Fruit fly (Drosophila melanogaster): Measurements from ENCODE around the gene CG32262.
A peak's percentile ranks its signal among the peaks of the same experiment; 100 is the strongest.

Gene CG32262

DNA sequence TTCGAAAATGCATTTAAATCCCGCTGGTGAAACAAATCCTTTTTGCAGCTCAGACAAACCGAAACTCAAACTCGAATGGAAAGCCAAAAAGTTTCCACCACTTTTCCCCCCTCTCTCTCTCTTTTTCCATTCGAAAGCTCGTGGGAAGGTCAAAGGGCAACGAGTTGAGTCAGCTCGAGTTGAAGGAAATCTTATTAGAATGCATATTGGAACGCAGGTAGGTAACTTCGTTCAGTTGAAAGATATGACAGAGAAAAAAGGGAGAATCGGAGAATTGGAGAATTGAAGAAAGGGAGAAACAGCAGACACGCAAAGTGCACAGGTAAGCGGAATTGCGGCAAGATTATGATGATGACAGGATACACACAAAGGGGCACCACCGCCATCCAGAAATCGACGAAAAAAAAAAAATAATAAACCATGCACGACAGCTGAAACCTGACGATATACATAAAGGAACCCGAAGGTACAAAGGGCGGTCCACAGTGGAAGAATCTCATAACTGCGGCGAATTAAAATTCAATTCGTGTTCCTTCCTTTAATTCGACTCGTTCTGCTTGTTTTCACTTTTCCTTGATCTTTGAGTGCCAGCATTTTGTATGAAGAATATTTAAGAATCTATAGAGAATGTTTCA is 27.3 kb downstream of the CG32262 start (continued):
- TF ChIP-seq so (GFP tag; IDR thresholded peaks at IDR 0.05) (no peak), Lim3 (GFP tag; IDR thresholded peaks at IDR 0.05) (no peak), Chrac-16 (GFP tag; optimal IDR thresholded peaks at IDR 0.05) (no peak), ab (GFP tag; optimal IDR thresholded peaks at IDR 0.05) (no peak), CG3838 (GFP tag; optimal IDR thresholded peaks at IDR 0.05) (no peak), Atf-2 (GFP tag; optimal IDR thresholded peaks at IDR 0.05) (no peak)

dm6 chr3L:3778463-3778862 is 31.5 kb downstream of the CG32262 start:
- no peak for TF ChIP-seq cwo (GFP tag; optimal IDR thresholded peaks at IDR 0.05)
- no peak for TF ChIP-seq CG3163 (GFP tag; optimal IDR thresholded peaks at IDR 0.05)
- no peak for TF ChIP-seq BEAF-32 (GFP tag; optimal IDR thresholded peaks at IDR 0.05)
- TF ChIP-seq CG10654 (GFP tag; optimal IDR thresholded peaks at IDR 0.05): no peak
- TF ChIP-seq Drgx (GFP tag; IDR thresholded peaks at IDR 0.05): peak; percentile 26; the same call in 1 of the 2 replicates
- peak; percentile 36 for TF ChIP-seq CG11504 (tag; optimal IDR thresholded peaks at IDR 0.05)
- peak; percentile 9 for TF ChIP-seq lab (GFP tag; optimal IDR thresholded peaks at IDR 0.05)
- TF ChIP-seq sens (GFP tag): peak; percentile 24
- peak; percentile 45 for TF ChIP-seq lbe (GFP tag; optimal IDR thresholded peaks at IDR 0.05)

DNA sequence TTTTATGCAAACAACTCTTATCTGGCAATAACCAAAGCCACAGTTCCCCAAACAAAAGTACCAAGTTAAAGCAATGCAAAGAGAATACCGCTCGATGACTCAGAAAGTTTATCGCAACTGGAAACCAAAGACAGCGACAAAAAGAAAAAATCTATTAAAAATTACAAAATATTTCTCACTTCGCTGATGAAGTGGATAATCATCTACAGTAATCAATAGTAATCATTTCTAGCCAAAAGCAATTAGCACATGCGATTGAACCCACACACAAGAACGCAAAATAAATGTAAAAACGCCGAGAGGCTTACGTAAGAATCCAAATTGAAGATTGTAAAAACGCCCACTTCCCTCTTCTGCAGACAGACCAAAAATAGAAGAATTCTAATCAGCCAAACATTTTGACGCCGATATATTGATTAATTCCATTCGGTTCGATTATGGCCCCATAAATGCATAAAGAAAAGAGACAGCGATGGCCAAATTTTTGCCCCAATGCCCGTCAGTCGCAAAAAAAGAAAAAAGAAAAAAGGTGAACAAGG is 33.4 kb downstream of the CG32262 start:
- TF ChIP-seq exex (tag; optimal IDR thresholded peaks at IDR 0.05): peak; percentile 74
- TF ChIP-seq Opbp (GFP tag; IDR thresholded peaks at IDR 0.05; ENCODE audit: partially characterized antibody): no peak
- TF ChIP-seq tup (GFP tag; optimal IDR thresholded peaks at IDR 0.05): no peak
- no peak for TF ChIP-seq CG10565 (GFP tag; optimal IDR thresholded peaks at IDR 0.05)
- TF ChIP-seq sens (GFP tag): peak; percentile 52
- peak in 1 of 2 experiments; percentile 62 for TF ChIP-seq Pdp1 (GFP tag; optimal IDR thresholded peaks at IDR 0.05)
- peak; percentile 12 for TF ChIP-seq sug (tag; optimal IDR thresholded peaks at IDR 0.05)
- TF ChIP-seq CG7357 (GFP tag; IDR thresholded peaks at IDR 0.05): no peak
- peak; percentile 26 for TF ChIP-seq sd (tag; optimal IDR thresholded peaks at IDR 0.05)
- TF ChIP-seq h (optimal IDR thresholded peaks at IDR 0.05): no peak

dm6 chr3L:3773317-3773716 is 36.7 kb downstream of the CG32262 start:
- TF ChIP-seq ase (GFP tag; IDR thresholded peaks at IDR 0.05) (no peak), CG14965 (GFP tag; optimal IDR thresholded peaks at IDR 0.05; ENCODE audit: borderline replicate concordance) (no peak), CG31224 (GFP tag; IDR thresholded peaks at IDR 0.05) (no peak), p53 (GFP tag; optimal IDR thresholded peaks at IDR 0.05) (no peak), CG10267 (tag; optimal IDR thresholded peaks at IDR 0.05) (no peak), CG17359 (tag; optimal IDR thresholded peaks at IDR 0.05) (no peak), chinmo (GFP tag; IDR thresholded peaks at IDR 0.05; ENCODE audit: partially characterized antibody) (peak; percentile 74; the same call in 1 of the 4 replicates)

DNA sequence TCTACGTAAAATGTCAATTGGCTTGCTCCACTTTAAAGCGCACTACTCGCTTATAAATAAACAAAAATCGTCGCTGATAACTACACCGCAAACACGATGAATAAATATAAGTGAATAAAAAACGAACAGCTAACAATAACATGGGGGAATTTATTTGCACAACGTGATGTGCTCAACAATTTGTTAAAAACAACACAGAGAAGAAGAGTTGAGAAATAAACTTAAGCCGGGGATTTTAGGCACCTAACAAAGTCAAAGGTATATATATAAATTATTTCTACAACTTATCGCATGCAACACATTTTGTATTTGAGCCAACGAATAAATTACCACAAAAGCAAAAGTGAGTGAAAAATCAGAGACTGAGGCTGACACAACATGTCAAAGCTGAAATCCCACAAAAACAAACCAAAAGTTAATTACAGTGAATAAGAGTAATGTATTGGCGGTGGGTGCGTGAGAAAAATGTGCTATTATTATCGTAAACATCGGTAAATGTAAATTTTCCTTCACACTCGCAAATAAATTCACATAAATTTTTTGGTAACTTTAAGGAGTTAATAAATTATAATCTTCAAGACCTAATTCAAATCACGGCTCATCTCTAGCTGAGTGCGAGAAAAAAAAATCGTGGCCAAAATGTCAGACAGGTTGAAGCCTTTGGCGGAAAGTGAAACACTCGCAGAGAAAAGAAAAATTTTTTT is 37.6 kb downstream of the CG32262 start:
- no peak for TF ChIP-seq CG5245 (GFP tag; optimal IDR thresholded peaks at IDR 0.05)
- TF ChIP-seq Mad (GFP tag; optimal IDR thresholded peaks at IDR 0.05): no peak
- no peak for TF ChIP-seq jing (GFP tag; optimal IDR thresholded peaks at IDR 0.05)
- TF ChIP-seq Atf6 (GFP tag; IDR thresholded peaks at IDR 0.05): 0 out of 2 replicates have a peak, but pooled peaks have one; percentile 29
- TF ChIP-seq D (optimal IDR thresholded peaks at IDR 0.05): no peak
- no peak for TF ChIP-seq D (GFP tag; optimal IDR thresholded peaks at IDR 0.05)
- TF ChIP-seq grau (tag; optimal IDR thresholded peaks at IDR 0.05): peak; percentile 40
- peak; percentile 17; the same call in 1 of the 2 replicates for TF ChIP-seq esg (GFP tag; conservative IDR thresholded peaks at IDR 0.05)
- TF ChIP-seq CG12299 (tag; optimal IDR thresholded peaks at IDR 0.05): peak; percentile 16
- no peak for TF ChIP-seq luna (GFP tag; optimal IDR thresholded peaks at IDR 0.05)
- no peak for TF ChIP-seq CG4360 (GFP tag; IDR thresholded peaks at IDR 0.05)
- no peak for TF ChIP-seq sim (GFP tag; IDR thresholded peaks at IDR 0.05)
- peak; percentile 33; the same call in 1 of the 2 replicates for TF ChIP-seq ranshi (GFP tag; IDR thresholded peaks at IDR 0.05)
- no peak for TF ChIP-seq CG8478 (optimal IDR thresholded peaks at IDR 0.05)
